Fruit fly (Drosophila melanogaster) whole organism, embryonic: ENCODE measurements around the gene SMC3.
A peak's percentile ranks its signal among the peaks of the same experiment; 100 is the strongest.

Experiments
- Bdp1 ChIP-seq: fragments of 200-800 bp; sonication (Bioruptor generic); optimal IDR thresholded peaks from 3 replicates; lab custom pipeline; 2016; ENCODE audit warnings: missing biosample characterization, missing genetic modification characterization
- CG10267 ChIP-seq: fragments of 200-800 bp; sonication (Bioruptor generic); optimal IDR thresholded peaks from 2 replicates; lab custom pipeline; 2018; ENCODE audit warnings: missing biosample characterization, mild to moderate bottlenecking, missing genetic modification characterization, moderate library complexity
- CG10979 ChIP-seq: fragments of 200-800 bp; sonication (Bioruptor generic); optimal IDR thresholded peaks from 2 replicates; lab custom pipeline; 2018; ENCODE audit warnings: missing biosample characterization, mild to moderate bottlenecking, missing genetic modification characterization, moderate library complexity
- CG11247 ChIP-seq: fragments of 200-800 bp; sonication (Bioruptor generic); IDR thresholded peaks from 2 replicates; pipeline ENCODE4 v1.3.6; 2022; ENCODE audit warnings: missing biosample characterization, missing genetic modification characterization
- CG13123 ChIP-seq: fragments of 200-800 bp; sonication (Bioruptor generic); optimal IDR thresholded peaks from 2 replicates; lab custom pipeline; 2016; ENCODE audit warnings: missing biosample characterization, missing genetic modification characterization
- CG13296 ChIP-seq: fragments of 200-800 bp; sonication (Bioruptor generic); optimal IDR thresholded peaks from 3 replicates; lab custom pipeline; 2018; ENCODE audit warnings: missing biosample characterization, mild to moderate bottlenecking, missing genetic modification characterization
- CG14710 ChIP-seq: fragments of 200-800 bp; sonication (Bioruptor generic); optimal IDR thresholded peaks from 3 replicates; lab custom pipeline; 2019; ENCODE audit warnings: missing biosample characterization, mild to moderate bottlenecking, missing genetic modification characterization, moderate library complexity
- CG15269 ChIP-seq: fragments of 200-800 bp; sonication (Bioruptor generic); optimal IDR thresholded peaks from 2 replicates; lab custom pipeline; 2018; ENCODE audit warnings: missing biosample characterization, mild to moderate bottlenecking, missing genetic modification characterization, moderate library complexity
- CG17328 ChIP-seq: fragments of 200-800 bp; sonication (Bioruptor generic); IDR thresholded peaks from 2 replicates; pipeline ENCODE4 v1.3.6; 2022; ENCODE audit warnings: missing biosample characterization, missing genetic modification characterization
- CG2116 ChIP-seq: fragments of 200-800 bp; sonication (Bioruptor generic); optimal IDR thresholded peaks from 3 replicates; lab custom pipeline; 2018; ENCODE audit warnings: missing biosample characterization, mild to moderate bottlenecking, missing genetic modification characterization
- CG2129 ChIP-seq: fragments of 200-800 bp; sonication (Bioruptor generic); IDR thresholded peaks from 2 replicates; pipeline ENCODE4 v1.3.6; 2022; ENCODE audit warnings: missing biosample characterization, missing genetic modification characterization; ENCODE audit not compliant: partially characterized antibody
- CG30431 ChIP-seq: fragments of 200-800 bp; sonication (Bioruptor generic); optimal IDR thresholded peaks from 2 replicates; lab custom pipeline; 2017; ENCODE audit warnings: missing biosample characterization, missing genetic modification characterization
- CG3838 ChIP-seq: fragments of 200-800 bp; sonication (Bioruptor generic); optimal IDR thresholded peaks from 3 replicates; lab custom pipeline; 2016; ENCODE audit warnings: missing biosample characterization, missing genetic modification characterization
- CG4282 ChIP-seq: fragments of 200-800 bp; sonication (Bioruptor generic); optimal IDR thresholded peaks from 2 replicates; lab custom pipeline; 2016; ENCODE audit warnings: missing biosample characterization, missing genetic modification characterization
- CG8944 ChIP-seq: fragments of 200-800 bp; sonication (Bioruptor generic); optimal IDR thresholded peaks from 3 replicates; lab custom pipeline; 2016; ENCODE audit warnings: missing biosample characterization, missing genetic modification characterization
- Deaf1 ChIP-seq: fragments of 200-800 bp; optimal IDR thresholded peaks from 3 replicates; lab custom pipeline; 2019; ENCODE audit warnings: missing biosample characterization, mild to moderate bottlenecking, missing genetic modification characterization, moderate library complexity
- Dp ChIP-seq: fragments of 200-800 bp; sonication (Bioruptor generic); optimal IDR thresholded peaks from 2 replicates; lab custom pipeline; 2018; ENCODE audit warnings: missing biosample characterization, mild to moderate bottlenecking, missing genetic modification characterization, moderate library complexity
- E2f1 ChIP-seq: fragments of 200-800 bp; sonication (Bioruptor generic); IDR thresholded peaks from 2 replicates; pipeline ENCODE4 v1.3.6; 2022; ENCODE audit warnings: missing biosample characterization, missing genetic modification characterization
- Ets97D ChIP-seq: fragments of 200-800 bp; sonication (Bioruptor generic); optimal IDR thresholded peaks from 3 replicates; lab custom pipeline; 2016; ENCODE audit warnings: missing biosample characterization, missing genetic modification characterization
- Fer3 ChIP-seq: fragments of 200-800 bp; sonication (Bioruptor generic); optimal IDR thresholded peaks from 2 replicates; lab custom pipeline; 2018; ENCODE audit warnings: missing biosample characterization, mild to moderate bottlenecking, missing genetic modification characterization, moderate library complexity
- HLH4C ChIP-seq: fragments of 200-800 bp; sonication (Bioruptor generic); IDR thresholded peaks from 3 replicates; pipeline ENCODE4 v1.3.6; 2022; ENCODE audit warnings: missing biosample characterization, missing genetic modification characterization; ENCODE audit not compliant: partially characterized antibody
- Mad ChIP-seq: fragments of 200-800 bp; sonication (Bioruptor generic); optimal IDR thresholded peaks from 2 replicates; lab custom pipeline; 2016; ENCODE audit warnings: missing biosample characterization, missing genetic modification characterization
- Meics ChIP-seq: fragments of 200-800 bp; sonication (Bioruptor generic); optimal IDR thresholded peaks from 2 replicates; lab custom pipeline; 2017; ENCODE audit warnings: missing biosample characterization, mild to moderate bottlenecking, missing genetic modification characterization
- Neu2 ChIP-seq: fragments of 200-800 bp; sonication (Bioruptor generic); optimal IDR thresholded peaks from 3 replicates; lab custom pipeline; 2016; ENCODE audit warnings: missing biosample characterization, missing genetic modification characterization, borderline replicate concordance
- Nf-YB ChIP-seq: fragments of 200-800 bp; sonication (Bioruptor generic); optimal IDR thresholded peaks from 3 replicates; lab custom pipeline; 2019; ENCODE audit warnings: missing biosample characterization, mild to moderate bottlenecking, missing genetic modification characterization, moderate library complexity
- Ptx1 ChIP-seq: fragments of 200-800 bp; sonication (Bioruptor generic); IDR thresholded peaks from 2 replicates; pipeline ENCODE4 v1.3.6; 2022; ENCODE audit warnings: missing biosample characterization, missing genetic modification characterization
- Sox100B ChIP-seq: fragments of 200-800 bp; sonication (Bioruptor generic); optimal IDR thresholded peaks from 3 replicates; lab custom pipeline; 2018; ENCODE audit warnings: missing biosample characterization, mild to moderate bottlenecking, missing genetic modification characterization
- Taf1 ChIP-seq: fragments of 200-800 bp; sonication (Bioruptor generic); IDR thresholded peaks from 2 replicates; pipeline ENCODE4 v1.3.6; 2022; ENCODE audit warnings: missing biosample characterization, missing genetic modification characterization
- Xbp1 ChIP-seq: fragments of 200-800 bp; sonication (Bioruptor generic); optimal IDR thresholded peaks from 3 replicates; lab custom pipeline; 2016; ENCODE audit warnings: missing biosample characterization, mild to moderate bottlenecking, missing genetic modification characterization
- ase ChIP-seq: fragments of 200-800 bp; sonication (Bioruptor generic); IDR thresholded peaks from 3 replicates; pipeline ENCODE4 v1.3.6; 2022; ENCODE audit warnings: missing biosample characterization, missing genetic modification characterization
- dan ChIP-seq: fragments of 200-800 bp; sonication (Bioruptor generic); IDR thresholded peaks from 2 replicates; pipeline ENCODE4 v1.3.6; 2022; ENCODE audit warnings: missing biosample characterization, missing genetic modification characterization
- disco-r ChIP-seq: fragments of 200-800 bp; sonication (Bioruptor generic); optimal IDR thresholded peaks from 2 replicates; lab custom pipeline; 2016; ENCODE audit warnings: missing biosample characterization, missing genetic modification characterization
- fu2 ChIP-seq: fragments of 200-800 bp; sonication (Bioruptor generic); optimal IDR thresholded peaks from 2 replicates; lab custom pipeline; 2016; ENCODE audit warnings: missing biosample characterization, missing genetic modification characterization
- insv ChIP-seq, 2 experiments: fragments of 200-800 bp; sonication (Bioruptor generic); optimal IDR thresholded peaks; 3 replicates each; lab custom pipeline; 2016 to 2018; ENCODE audit warnings: missing biosample characterization in 2 of 2, missing genetic modification characterization in 2 of 2
- kni ChIP-seq: fragments of 200-800 bp; sonication (Bioruptor generic); optimal IDR thresholded peaks from 3 replicates; lab custom pipeline; 2017; ENCODE audit warnings: mild to moderate bottlenecking, missing biosample characterization, missing genetic modification reagents, missing genetic modification characterization
- lilli ChIP-seq: fragments of 200-800 bp; sonication (Bioruptor generic); optimal IDR thresholded peaks from 3 replicates; lab custom pipeline; 2016; ENCODE audit warnings: missing biosample characterization, missing genetic modification characterization
- odd ChIP-seq: fragments of 200-800 bp; sonication (Bioruptor generic); optimal IDR thresholded peaks from 2 replicates; lab custom pipeline; 2017; ENCODE audit warnings: missing biosample characterization, mild to moderate bottlenecking, missing genetic modification characterization
- onecut ChIP-seq: fragments of 200-800 bp; sonication (Bioruptor generic); IDR thresholded peaks from 2 replicates; pipeline ENCODE4 v1.3.6; 2022; ENCODE audit warnings: missing biosample characterization, missing genetic modification characterization
- peb ChIP-seq: fragments of 200-800 bp; sonication (Bioruptor generic); IDR thresholded peaks from 2 replicates; pipeline ENCODE4 v1.3.6; 2022; ENCODE audit warnings: missing biosample characterization, missing genetic modification characterization
- psq ChIP-seq: fragments of 200-800 bp; sonication (Bioruptor generic); optimal IDR thresholded peaks from 2 replicates; lab custom pipeline; 2017; ENCODE audit warnings: missing biosample characterization, missing genetic modification characterization
- pzg ChIP-seq: fragments of 200-800 bp; sonication (Bioruptor generic); optimal IDR thresholded peaks from 3 replicates; lab custom pipeline; 2018; ENCODE audit warnings: missing biosample characterization, mild to moderate bottlenecking, missing genetic modification characterization, moderate library complexity
- schlank ChIP-seq: fragments of 200-800 bp; sonication (Bioruptor generic); optimal IDR thresholded peaks from 2 replicates; lab custom pipeline; 2018; ENCODE audit warnings: missing biosample characterization, mild to moderate bottlenecking, missing genetic modification characterization
- tll ChIP-seq, 2 experiments: fragments of 200-800 bp in 1 of 2; fragments of >200 bp in 1 of 2; sonication (Bioruptor generic) in 1 of 2; optimal IDR thresholded peaks; 2 replicates each; lab custom pipeline; 2017 to 2019; ENCODE audit warnings: missing biosample characterization in 2 of 2, missing genetic modification characterization in 2 of 2, mild to moderate bottlenecking in 1 of 2, moderate library complexity in 1 of 2
- tna ChIP-seq: fragments of 200-800 bp; sonication (Bioruptor generic); IDR thresholded peaks from 2 replicates; pipeline ENCODE4 v1.3.6; 2022; ENCODE audit warnings: missing biosample characterization, missing genetic modification characterization; ENCODE audit not compliant: partially characterized antibody
- tx ChIP-seq: fragments of 200-800 bp; sonication (Bioruptor generic); optimal IDR thresholded peaks from 2 replicates; lab custom pipeline; 2016; ENCODE audit warnings: missing biosample characterization, missing genetic modification characterization
- vfl ChIP-seq: fragments of 200-800 bp; sonication (Bioruptor generic); optimal IDR thresholded peaks from 2 replicates; lab custom pipeline; 2016; ENCODE audit warnings: missing biosample characterization, missing genetic modification characterization
- vnd ChIP-seq: fragments of 200-800 bp; sonication (Bioruptor generic); IDR thresholded peaks from 3 replicates; pipeline ENCODE4 v1.3.6; 2022; ENCODE audit warnings: missing biosample characterization, missing genetic modification characterization; ENCODE audit not compliant: partially characterized antibody
- yki ChIP-seq: fragments of >200 bp; optimal IDR thresholded peaks from 3 replicates; lab custom pipeline; 2018

Gene SMC3

DNA sequence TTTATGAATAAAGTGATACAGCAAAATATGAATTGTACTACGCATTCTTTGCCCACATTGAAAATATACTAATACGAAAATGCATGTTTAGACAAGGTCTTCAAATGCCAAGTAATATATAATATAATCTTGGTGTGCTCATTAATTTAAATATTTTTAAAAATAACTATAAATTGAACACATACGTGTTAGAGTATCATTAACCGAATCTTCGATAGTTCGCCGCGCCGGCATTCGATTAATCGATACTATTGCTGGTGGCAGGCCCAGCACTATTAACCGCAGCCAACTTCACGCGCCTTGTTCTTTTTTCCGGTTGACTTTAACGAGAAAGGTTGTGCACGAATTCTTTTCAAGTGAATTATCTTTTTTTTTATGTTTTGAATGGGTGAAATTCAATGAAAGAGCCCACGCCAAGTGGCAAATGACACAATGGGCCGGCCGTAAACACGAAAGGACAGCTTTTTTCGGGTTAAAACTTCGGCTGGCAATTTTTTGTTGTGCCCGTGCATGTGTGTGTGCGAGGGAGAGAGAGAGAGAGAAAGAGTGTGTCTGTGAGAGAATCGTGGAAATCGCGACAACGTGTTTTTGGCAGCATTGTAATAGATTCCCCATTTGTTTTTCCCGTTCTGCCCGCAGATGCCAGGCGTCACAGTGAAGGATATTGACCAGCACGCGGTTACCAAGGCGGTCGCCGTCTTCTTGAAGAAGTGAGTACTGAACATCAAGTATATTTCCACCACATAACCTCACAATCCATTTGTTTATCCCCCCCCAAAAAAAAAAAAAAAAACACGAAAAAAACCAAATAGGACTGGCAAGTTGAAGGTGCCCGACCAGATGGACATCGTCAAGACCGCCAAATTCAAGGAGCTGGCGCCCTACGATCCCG, 44.6 kb upstream of the SMC3 start, which contains the start of gene RpS19a (continued):
- TF ChIP-seq CG17328 (GFP tag; lab: Robert Waterston, UW) (peak; percentile 89), peb (peak; percentile 23; the same call in 1 of the 2 replicates), schlank (tag; lab: Kevin White, UChicago) (peak; percentile 85), yki (lab: Kevin White, UChicago) (no peak), Dp (GFP tag; lab: Kevin White, UChicago) (peak; percentile 40), dan (no peak), CG2116 (GFP tag; lab: Kevin White, UChicago) (peak; percentile 70), tll (GFP tag; optimal IDR thresholded peaks at IDR 0.05; lab: Kevin White, UChicago) (peak in 1 of 2 experiments; percentile 85), Meics (GFP tag; lab: Kevin White, UChicago) (peak; percentile 89), HLH4C (GFP tag; lab: Robert Waterston, UW) (0 out of 3 replicates have a peak, but pooled peaks have one; percentile 58), CG13296 (GFP tag; lab: Kevin White, UChicago) (peak; percentile 90), disco-r (GFP tag; lab: Kevin White, UChicago) (peak; percentile 56), Nf-YB (GFP tag; lab: Kevin White, UChicago) (peak; percentile 55), Ets97D (peak; percentile 99), Ptx1 (GFP tag; lab: Robert Waterston, UW) (peak; percentile 58), fu2 (peak; percentile 34), onecut (GFP tag; lab: Robert Waterston, UW) (peak; percentile 80), CG15269 (tag; lab: Kevin White, UChicago) (peak; percentile 74), Bdp1 (GFP tag; lab: Kevin White, UChicago) (peak; percentile 54), Taf1 (peak; percentile 21; the same call in 1 of the 2 replicates), E2f1 (peak; percentile 61), CG11247 (peak; percentile 68), CG4282 (GFP tag; lab: Kevin White, UChicago) (no peak), CG2129 (GFP tag; lab: Robert Waterston, UW) (no peak; the same call in 1 of the 2 replicates), odd (peak; percentile 90), CG8944 (GFP tag; lab: Kevin White, UChicago) (no peak), psq (GFP tag; lab: Kevin White, UChicago) (no peak), Deaf1 (tag; lab: Kevin White, UChicago) (peak; percentile 33), kni (GFP tag; lab: Kevin White, UChicago) (peak; percentile 85), CG3838 (GFP tag; lab: Kevin White, UChicago) (no peak), vfl (GFP tag; lab: Kevin White, UChicago) (peak; percentile 32), Xbp1 (GFP tag; lab: Kevin White, UChicago) (peak; percentile 56), vnd (GFP tag; lab: Robert Waterston, UW) (0 out of 3 replicates have a peak, but pooled peaks have one; percentile 54), CG14710 (tag; lab: Kevin White, UChicago) (peak; percentile 86), ase (GFP tag; lab: Robert Waterston, UW) (peak; percentile 73; the same call in 2 of the 3 replicates), pzg (GFP tag; lab: Kevin White, UChicago) (no peak), Sox100B (GFP tag; lab: Kevin White, UChicago) (peak; percentile 86), CG30431 (GFP tag; lab: Kevin White, UChicago) (peak; percentile 62), CG13123 (GFP tag; lab: Kevin White, UChicago) (peak; percentile 91), tx (no peak), Fer3 (tag; lab: Kevin White, UChicago) (peak; percentile 83), CG10979 (tag; lab: Kevin White, UChicago) (peak; percentile 35), CG10267 (tag; lab: Kevin White, UChicago) (peak; percentile 61), lilli (GFP tag; lab: Kevin White, UChicago) (peak; percentile 48), Mad (peak; percentile 57), tna (GFP tag; lab: Robert Waterston, UW) (no peak), Neu2 (GFP tag; lab: Kevin White, UChicago) (peak; percentile 21), insv (GFP tag; optimal IDR thresholded peaks at IDR 0.05; lab: Kevin White, UChicago) (peak in 1 of 2 experiments; percentile 67)
